Worm (Caenorhabditis elegans) whole organism, L2 larva: ENCODE measurements around the gene pah-1.

Experiments used
- C34F6.9 ChIP-seq: fragments of 150-350 bp; optimal IDR thresholded peaks from 2 replicates; lab custom pipeline; 2014; ENCODE audit warnings: missing biosample characterization, missing genetic modification characterization
- F13H6.1 ChIP-seq: sonication (generic microtip); optimal IDR thresholded peaks from 2 replicates; lab custom pipeline; 2016; ENCODE audit warnings: missing genetic modification characterization, missing compliant biosample characterization
- R02D3.7 ChIP-seq: fragments of 150-350 bp; optimal IDR thresholded peaks from 2 replicates; lab custom pipeline; 2014; ENCODE audit warnings: missing biosample characterization, missing genetic modification characterization
- Y55F3AM.14 ChIP-seq: fragments of 200-800 bp; sonication (Bioruptor generic); optimal IDR thresholded peaks from 2 replicates; lab custom pipeline; 2018; ENCODE audit warnings: mild to moderate bottlenecking, missing genetic modification characterization, missing compliant biosample characterization
- ZK546.5 ChIP-seq: sonication (generic microtip); optimal IDR thresholded peaks from 2 replicates; lab custom pipeline; 2017; ENCODE audit warnings: missing biosample characterization, missing genetic modification characterization
- alr-1 ChIP-seq: fragments of 150-350 bp; optimal IDR thresholded peaks from 2 replicates; lab custom pipeline; 2014; ENCODE audit warnings: missing biosample characterization, missing genetic modification characterization
- ama-1 ChIP-seq: fragments of 150-350 bp; optimal IDR thresholded peaks from 2 replicates; lab custom pipeline; 2018; ENCODE audit warnings: inconsistent platforms
- blmp-1 ChIP-seq: sonication (generic microtip); optimal IDR thresholded peaks from 2 replicates; lab custom pipeline; 2017; ENCODE audit warnings: missing genetic modification characterization, mild to moderate bottlenecking, missing compliant biosample characterization, antibody characterized with exemption, moderate library complexity; ENCODE audit not compliant: insufficient read depth
- ceh-16 ChIP-seq: fragments of 150-350 bp; optimal IDR thresholded peaks from 2 replicates; lab custom pipeline; 2014; ENCODE audit warnings: missing biosample characterization, missing genetic modification characterization
- crh-2 ChIP-seq: sonication (generic microtip); optimal IDR thresholded peaks from 2 replicates; lab custom pipeline; 2017; ENCODE audit warnings: missing biosample characterization, missing genetic modification characterization
- dmd-4 ChIP-seq: sonication (generic microtip); optimal IDR thresholded peaks from 2 replicates; lab custom pipeline; 2017; ENCODE audit warnings: missing biosample characterization, missing genetic modification characterization
- egl-27 ChIP-seq: sonication (generic microtip); optimal IDR thresholded peaks from 3 replicates; lab custom pipeline; 2017; ENCODE audit warnings: missing biosample characterization, missing genetic modification reagents, missing genetic modification characterization
- elt-1 ChIP-seq: fragments of 150-350 bp; optimal IDR thresholded peaks from 2 replicates; lab custom pipeline; 2014; ENCODE audit warnings: missing biosample characterization, missing genetic modification characterization
- elt-3 ChIP-seq: sonication (generic microtip); optimal IDR thresholded peaks from 2 replicates; lab custom pipeline; 2017; ENCODE audit warnings: missing biosample characterization, missing genetic modification characterization
- fos-1 ChIP-seq: fragments of 150-350 bp; optimal IDR thresholded peaks from 2 replicates; lab custom pipeline; 2014; ENCODE audit warnings: missing biosample characterization, missing genetic modification characterization
- gmeb-1 ChIP-seq: fragments of 150-350 bp; optimal IDR thresholded peaks from 2 replicates; lab custom pipeline; 2014; ENCODE audit warnings: missing biosample characterization, missing genetic modification characterization
- lin-11 ChIP-seq: fragments of 150-350 bp; sonication (generic microtip); optimal IDR thresholded peaks from 2 replicates; lab custom pipeline; 2014; ENCODE audit warnings: missing biosample characterization, missing genetic modification characterization, inconsistent platforms, mixed read lengths
- lin-13 ChIP-seq: fragments of 150-350 bp; optimal IDR thresholded peaks from 2 replicates; lab custom pipeline; 2014; ENCODE audit warnings: missing biosample characterization, missing genetic modification reagents, missing genetic modification characterization
- lin-39 ChIP-seq: fragments of 150-350 bp; optimal IDR thresholded peaks from 2 replicates; lab custom pipeline; 2014; ENCODE audit warnings: missing biosample characterization, missing genetic modification reagents, missing genetic modification characterization
- lsy-2 ChIP-seq, 2 experiments: fragments of 150-350 bp in 1 of 2; sonication (generic microtip) in 1 of 2; optimal IDR thresholded peaks; 2 replicates each; lab custom pipeline; 2014 to 2017; ENCODE audit warnings: missing biosample characterization in 2 of 2, missing genetic modification characterization in 2 of 2
- mab-5 ChIP-seq: fragments of 150-350 bp; optimal IDR thresholded peaks from 2 replicates; lab custom pipeline; 2014; ENCODE audit warnings: missing biosample characterization, missing genetic modification characterization
- mdl-1 ChIP-seq, 2 experiments: fragments of 150-350 bp in 1 of 2; sonication (generic microtip) in 1 of 2; optimal IDR thresholded peaks; 2 replicates each; lab custom pipeline; 2017; ENCODE audit warnings: missing biosample characterization in 2 of 2, missing genetic modification characterization in 2 of 2
- nhr-10 ChIP-seq: sonication (generic microtip); optimal IDR thresholded peaks from 2 replicates; lab custom pipeline; 2017; ENCODE audit warnings: missing biosample characterization, missing genetic modification characterization
- nhr-11 ChIP-seq: fragments of 150-350 bp; optimal IDR thresholded peaks from 2 replicates; lab custom pipeline; 2014; ENCODE audit warnings: missing biosample characterization, missing genetic modification characterization
- nhr-129 ChIP-seq: fragments of 150-350 bp; optimal IDR thresholded peaks from 2 replicates; lab custom pipeline; 2014; ENCODE audit warnings: missing biosample characterization, missing genetic modification characterization
- nhr-21 ChIP-seq: fragments of 150-350 bp; optimal IDR thresholded peaks from 2 replicates; lab custom pipeline; 2014; ENCODE audit warnings: missing biosample characterization, missing genetic modification characterization
- nhr-23 ChIP-seq: fragments of 150-350 bp; optimal IDR thresholded peaks from 2 replicates; lab custom pipeline; 2014; ENCODE audit warnings: missing biosample characterization, missing genetic modification reagents, missing genetic modification characterization
- nhr-25 ChIP-seq: fragments of 150-350 bp; sonication (generic microtip); optimal IDR thresholded peaks from 3 replicates; lab custom pipeline; 2014; ENCODE audit warnings: missing biosample characterization, missing genetic modification characterization
- sem-4 ChIP-seq: fragments of 150-350 bp; optimal IDR thresholded peaks from 2 replicates; lab custom pipeline; 2014; ENCODE audit warnings: missing biosample characterization, missing genetic modification reagents, missing genetic modification characterization
- skn-1 ChIP-seq: sonication (generic microtip); optimal IDR thresholded peaks from 2 replicates; lab custom pipeline; 2017; ENCODE audit warnings: missing biosample characterization, missing genetic modification characterization
- sma-3 ChIP-seq: sonication (generic microtip); optimal IDR thresholded peaks from 2 replicates; lab custom pipeline; 2016; ENCODE audit warnings: missing genetic modification reagents, missing genetic modification characterization, missing compliant biosample characterization
- sma-9 ChIP-seq, 2 experiments: fragments of 150-350 bp in 1 of 2; sonication (generic microtip) in 1 of 2; optimal IDR thresholded peaks; 2 replicates each; lab custom pipeline; 2014 to 2016; ENCODE audit warnings: missing genetic modification characterization in 2 of 2, mild to moderate bottlenecking in 1 of 2, missing biosample characterization in 1 of 2, missing compliant biosample characterization in 1 of 2, missing genetic modification reagents in 1 of 2, moderate library complexity in 1 of 2
- snpc-4 ChIP-seq: fragments of 150-350 bp; optimal IDR thresholded peaks from 2 replicates; lab custom pipeline; 2014; ENCODE audit warnings: missing biosample characterization, missing genetic modification characterization
- unc-39 ChIP-seq: fragments of 150-350 bp; optimal IDR thresholded peaks from 2 replicates; lab custom pipeline; 2014; ENCODE audit warnings: missing biosample characterization, missing genetic modification characterization
- unc-62 ChIP-seq: fragments of 150-350 bp; optimal IDR thresholded peaks from 2 replicates; lab custom pipeline; 2014; ENCODE audit warnings: missing biosample characterization, missing genetic modification reagents, missing genetic modification characterization
- zag-1 ChIP-seq: fragments of 150-350 bp; optimal IDR thresholded peaks from 2 replicates; lab custom pipeline; 2014; ENCODE audit warnings: missing biosample characterization, missing genetic modification characterization
- ztf-1 ChIP-seq: fragments of 200-800 bp; sonication (Bioruptor generic); conservative IDR thresholded peaks from 2 replicates; pipeline ENCODE4 v1.3.6; 2022; ENCODE audit warnings: missing genetic modification characterization, missing compliant biosample characterization
- ztf-11 ChIP-seq: sonication (generic microtip); optimal IDR thresholded peaks from 2 replicates; lab custom pipeline; 2017; ENCODE audit warnings: missing biosample characterization, missing genetic modification characterization
- ztf-4 ChIP-seq: fragments of 150-350 bp; optimal IDR thresholded peaks from 2 replicates; lab custom pipeline; 2014; ENCODE audit warnings: missing biosample characterization, missing genetic modification characterization

pah-1 gene

DNA sequence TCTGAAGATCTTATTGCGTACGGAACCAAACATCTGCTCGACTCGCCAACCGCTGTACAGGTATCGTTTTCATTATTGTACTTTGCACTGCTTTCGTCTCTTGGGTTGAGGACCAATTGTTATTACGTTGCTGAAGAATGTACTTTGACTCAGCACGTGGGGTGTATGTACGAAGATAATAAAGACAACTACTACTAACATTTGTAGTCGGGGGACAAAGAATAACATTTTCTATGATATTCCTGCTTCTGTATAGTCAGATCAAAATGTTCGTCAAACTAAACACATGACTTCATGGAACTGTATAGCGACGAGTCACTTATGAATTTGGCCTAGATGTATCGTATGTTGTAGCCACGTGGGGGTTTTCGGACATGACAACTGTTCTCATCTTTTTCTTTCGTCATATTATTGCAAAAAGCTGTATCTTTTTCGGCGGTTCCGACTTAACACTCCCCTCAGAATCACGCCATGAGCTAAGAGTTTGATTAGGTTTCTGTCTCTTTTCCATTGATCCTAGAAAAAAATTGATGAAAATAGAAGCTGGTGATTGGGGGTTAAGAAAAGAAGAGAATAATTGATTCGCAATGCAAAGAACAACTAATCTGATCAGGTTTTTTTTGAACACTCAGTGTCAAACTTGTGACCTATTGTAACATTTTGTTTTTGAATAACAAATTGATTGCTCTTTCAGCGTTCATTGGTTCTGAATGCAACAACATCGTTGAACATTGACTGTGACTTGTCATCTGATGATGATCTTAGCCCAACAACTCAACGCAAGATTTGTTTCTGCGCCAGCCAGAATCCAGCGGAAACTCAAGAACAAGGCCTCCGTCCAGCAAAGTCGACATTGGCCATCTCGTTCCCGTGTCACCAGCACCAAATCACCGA lies 22.0 kb downstream of the pah-1 start (continued):
- peak; percentile 29 for TF ChIP-seq F13H6.1 (tag; lab: Kevin White, UChicago)
- peak; percentile 22 for TF ChIP-seq nhr-21
- TF ChIP-seq zag-1 = no peak
- TF ChIP-seq sma-3 = no peak
- no peak for TF ChIP-seq ceh-16 (tag; lab: Kevin White, UChicago)
- no peak for TF ChIP-seq egl-27 (tag; lab: Kevin White, UChicago)
- TF ChIP-seq unc-39 (tag; lab: Kevin White, UChicago) = no peak
- TF ChIP-seq nhr-11 = no peak
- no peak for TF ChIP-seq R02D3.7 (tag; lab: Kevin White, UChicago)
- no peak for TF ChIP-seq nhr-10 (tag; lab: Kevin White, UChicago)
- TF ChIP-seq C34F6.9 (tag; lab: Kevin White, UChicago) = no peak
- TF ChIP-seq nhr-25 (tag; lab: Kevin White, UChicago) = peak; percentile 2
- TF ChIP-seq nhr-23 = no peak
- no peak for TF ChIP-seq alr-1 (tag; lab: Kevin White, UChicago)
- no peak for TF ChIP-seq elt-3 (tag; lab: Kevin White, UChicago)
- no peak for TF ChIP-seq lin-39 (tag; lab: Kevin White, UChicago)
- TF ChIP-seq skn-1 = no peak

DNA sequence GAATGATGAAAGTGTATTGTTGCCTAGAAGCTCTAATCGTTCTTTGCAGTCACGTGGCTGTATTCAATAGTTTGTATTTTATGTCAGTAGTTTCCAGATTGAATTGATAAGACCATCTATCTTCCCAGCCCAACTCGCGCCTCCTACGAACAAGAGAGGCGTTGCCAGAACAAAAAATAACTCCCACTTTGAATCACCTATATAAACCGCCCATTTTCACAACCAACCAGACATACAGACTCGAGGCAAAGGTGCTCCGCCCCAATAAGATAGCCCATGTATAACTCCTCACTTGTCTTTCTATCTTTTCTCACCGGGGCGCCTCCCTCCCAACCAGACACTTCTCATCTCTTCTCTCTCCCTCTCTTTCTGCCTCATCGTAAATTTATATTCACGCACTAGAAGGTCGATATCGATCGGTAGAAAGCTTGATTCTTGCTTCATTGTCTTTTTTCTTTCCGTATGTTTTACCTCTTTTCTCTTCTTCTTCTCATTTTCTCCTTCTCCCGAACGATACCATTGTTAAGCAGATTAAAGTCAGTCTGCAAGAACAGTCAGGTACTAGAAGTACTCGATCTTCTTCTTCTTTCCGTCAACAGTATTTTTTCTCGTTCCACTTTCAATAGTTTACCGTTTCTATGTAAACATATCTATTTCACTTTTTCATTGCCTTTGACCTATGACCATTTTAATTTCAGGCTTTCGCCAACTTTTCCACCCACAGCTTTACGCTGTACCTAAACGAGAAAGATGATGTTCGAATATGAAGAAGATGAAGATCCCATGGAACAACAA lies 23.2 kb downstream of the pah-1 start, which contains the start of gene mak-1:
TSS of gene mak-1 (plus strand) at position 693 of the 795 bp plus-strand sequence.
- peak; percentile 92 for TF ChIP-seq sma-9 (GFP tag; optimal IDR thresholded peaks at IDR 0.05; lab: Kevin White, UChicago)
- TF ChIP-seq sma-9 (tag; optimal IDR thresholded peaks at IDR 0.05; lab: Kevin White, UChicago) = no peak
- peak; percentile 58 for TF ChIP-seq nhr-129 (tag; lab: Kevin White, UChicago)
- peak; percentile 37 for TF ChIP-seq nhr-21
- no peak for TF ChIP-seq unc-62 (GFP tag; lab: Kevin White, UChicago)
- peak; percentile 92 for TF ChIP-seq ama-1 (lab: Kevin White, UChicago)
- TF ChIP-seq blmp-1 (tag; lab: Kevin White, UChicago) = peak; percentile 31
- TF ChIP-seq lin-13 (GFP tag; lab: Kevin White, UChicago) = peak; percentile 44
- peak; percentile 11 to 28 for TF ChIP-seq mdl-1 (tag; optimal IDR thresholded peaks at IDR 0.05; lab: Kevin White, UChicago)
- TF ChIP-seq nhr-25 (tag; lab: Kevin White, UChicago) = peak; percentile 67
- TF ChIP-seq gmeb-1 = peak; percentile 19
- no peak for TF ChIP-seq elt-1
- TF ChIP-seq F13H6.1 (tag; lab: Kevin White, UChicago) = peak; percentile 51
- no peak for TF ChIP-seq fos-1
- TF ChIP-seq dmd-4 (tag; lab: Kevin White, UChicago) = no peak

DNA sequence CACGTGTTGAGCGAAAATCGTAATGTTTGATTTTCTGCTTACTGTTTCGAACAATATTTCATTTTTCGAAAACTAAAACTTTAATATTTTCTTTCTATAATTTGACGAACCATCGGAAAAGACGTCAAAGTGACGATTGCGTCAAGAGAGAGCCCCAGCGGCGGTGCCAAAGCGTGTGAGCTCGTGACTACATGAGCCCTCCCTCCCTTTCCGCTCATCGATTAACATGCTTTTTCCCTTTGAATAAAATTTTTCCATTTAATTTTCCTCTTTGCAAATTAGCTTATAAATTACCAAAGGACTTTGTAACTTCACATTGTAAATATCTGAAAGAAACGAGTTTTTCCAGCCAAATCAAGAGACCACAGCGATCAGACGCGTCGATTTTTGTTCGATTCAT lies 23.8 kb downstream of the pah-1 start:
- TF ChIP-seq lsy-2 (tag; optimal IDR thresholded peaks at IDR 0.05; lab: Kevin White, UChicago) (peak in 1 of 2 experiments; percentile 49), lin-11 (tag; lab: Kevin White, UChicago) (peak; percentile 26), lin-13 (GFP tag; lab: Kevin White, UChicago) (peak; percentile 14), C34F6.9 (tag; lab: Kevin White, UChicago) (peak; percentile 34), ztf-11 (tag; lab: Kevin White, UChicago) (no peak), lin-39 (tag; lab: Kevin White, UChicago) (no peak)

DNA sequence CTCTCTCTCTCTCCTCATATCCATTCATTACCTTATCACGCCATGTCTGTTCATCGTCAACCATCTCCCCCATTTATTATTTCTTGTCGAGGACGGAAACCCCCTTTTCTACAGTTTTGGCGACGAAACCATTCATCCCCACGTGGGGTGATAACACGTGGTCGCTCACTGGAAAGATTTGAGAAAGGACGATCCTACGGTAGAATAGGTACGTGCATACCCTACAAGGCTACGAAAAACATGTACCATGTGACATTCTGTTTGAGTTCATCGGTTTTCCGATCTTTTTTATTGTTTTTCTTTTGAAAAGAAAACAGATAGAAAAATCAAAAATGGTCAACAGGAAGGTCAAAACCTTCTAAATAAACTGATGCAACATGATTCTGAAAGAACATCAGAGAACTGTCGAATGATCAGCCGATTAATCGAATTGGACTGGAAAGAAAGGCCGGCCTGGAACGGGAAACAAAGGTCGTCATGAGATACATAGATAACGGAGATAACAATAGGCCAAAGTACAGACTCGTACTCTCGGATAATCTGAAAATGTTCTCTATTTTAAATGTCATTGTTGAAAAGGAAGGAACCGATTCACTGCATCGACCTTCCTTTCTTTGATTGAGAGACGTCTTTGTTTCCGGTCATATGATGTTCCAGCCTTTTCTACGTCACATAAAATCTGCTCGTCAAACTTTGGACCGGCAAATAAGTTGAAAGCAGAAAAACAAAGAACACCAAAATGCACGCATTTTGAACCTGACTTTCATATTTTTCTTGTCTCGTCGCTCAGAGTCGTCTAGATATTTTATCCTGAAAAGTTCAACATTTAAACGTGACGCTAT lies 24.6 kb downstream of the pah-1 start:
- no peak for TF ChIP-seq lin-11 (tag; lab: Kevin White, UChicago)
- TF ChIP-seq lsy-2 (tag; optimal IDR thresholded peaks at IDR 0.05; lab: Kevin White, UChicago) = peak in 1 of 2 experiments; percentile 72
- peak; percentile 58 for TF ChIP-seq nhr-129 (tag; lab: Kevin White, UChicago)
- no peak for TF ChIP-seq ZK546.5
- TF ChIP-seq Y55F3AM.14 (GFP tag; lab: Kevin White, UChicago) = peak; percentile 73
- peak; percentile 38 for TF ChIP-seq F13H6.1 (tag; lab: Kevin White, UChicago)
- TF ChIP-seq snpc-4 = no peak
- TF ChIP-seq lin-13 (GFP tag; lab: Kevin White, UChicago) = peak; percentile 14
- peak; percentile 98 for TF ChIP-seq sma-9 (GFP tag; optimal IDR thresholded peaks at IDR 0.05; lab: Kevin White, UChicago)
- TF ChIP-seq sma-9 (tag; optimal IDR thresholded peaks at IDR 0.05; lab: Kevin White, UChicago) = no peak
- peak; percentile 66 for TF ChIP-seq gmeb-1
- no peak for TF ChIP-seq sma-3
- peak; percentile 43 for TF ChIP-seq crh-2 (tag; lab: Kevin White, UChicago)
- no peak for TF ChIP-seq unc-39 (tag; lab: Kevin White, UChicago)
- TF ChIP-seq R02D3.7 (tag; lab: Kevin White, UChicago) = no peak
- peak; percentile 16 for TF ChIP-seq sem-4 (tag; lab: Kevin White, UChicago)
- peak; percentile 95 for TF ChIP-seq nhr-21
- TF ChIP-seq nhr-25 (tag; lab: Kevin White, UChicago) = peak; percentile 95
- peak; percentile 89 to 90 for TF ChIP-seq mdl-1 (tag; optimal IDR thresholded peaks at IDR 0.05; lab: Kevin White, UChicago)
- peak; percentile 14 for TF ChIP-seq mab-5
- TF ChIP-seq fos-1 = peak; percentile 18
- TF ChIP-seq ztf-1 (GFP tag; lab: Robert Waterston, UW) = no peak
- no peak for TF ChIP-seq unc-62 (GFP tag; lab: Kevin White, UChicago)
- no peak for TF ChIP-seq ztf-4
